Worm (Caenorhabditis elegans) whole organism, L4/young adult: ENCODE results near the gene F58E6.5.

ENCODE experiments used
- W03F9.2 ChIP-seq: fragments of 150-350 bp; optimal IDR thresholded peaks from 2 replicates; lab custom pipeline; 2014; ENCODE audit warnings: missing biosample characterization, missing genetic modification characterization
- dao-5 ChIP-seq: sonication (generic microtip); optimal IDR thresholded peaks from 2 replicates; lab custom pipeline; 2016; ENCODE audit warnings: missing genotype, missing genetic modification characterization, moderate library complexity, missing compliant biosample characterization
- him-1 ChIP-seq: sonication (generic microtip); optimal IDR thresholded peaks from 2 replicates; lab custom pipeline; 2016; ENCODE audit warnings: missing genotype, missing genetic modification reagents, missing genetic modification characterization, missing compliant biosample characterization

Gene F58E6.5

ce11 chrV:9782045-9782444, 27.7 kb upstream of the F58E6.5 start:
- no peak for TF ChIP-seq W03F9.2 (tag; lab: Kevin White, UChicago)
- no peak for TF ChIP-seq dao-5 (tag; lab: Kevin White, UChicago)
- TF ChIP-seq him-1 (tag; lab: Kevin White, UChicago) = no peak

ce11 chrV:9779418-9779817, 25.1 kb upstream of the F58E6.5 start, which contains the start of gene F46B6.4:
Gene F46B6.4, minus strand, starts transcription at chrV:9779518.
- TF ChIP-seq dao-5 (tag; lab: Kevin White, UChicago) (no peak), W03F9.2 (tag; lab: Kevin White, UChicago) (no peak), him-1 (tag; lab: Kevin White, UChicago) (no peak)

ce11 chrV:9777645-9778044, 23.3 kb upstream of the F58E6.5 start, which contains the start of gene smg-4:
Gene smg-4, minus strand, starts transcription at chrV:9777745.
- TF ChIP-seq dao-5 (tag; lab: Kevin White, UChicago) = no peak
- no peak for TF ChIP-seq him-1 (tag; lab: Kevin White, UChicago)
- no peak for TF ChIP-seq W03F9.2 (tag; lab: Kevin White, UChicago)

ce11 chrV:9775734-9776133, 21.4 kb upstream of the F58E6.5 start, which contains the start of gene F46B6.12:
Gene F46B6.12, minus strand, starts transcription at chrV:9775834.
- TF ChIP-seq him-1 (tag; lab: Kevin White, UChicago) = no peak
- TF ChIP-seq W03F9.2 (tag; lab: Kevin White, UChicago) = no peak
- no peak for TF ChIP-seq dao-5 (tag; lab: Kevin White, UChicago)

- no peak for TF ChIP-seq W03F9.2 (tag; lab: Kevin White, UChicago)
- no peak for TF ChIP-seq him-1 (tag; lab: Kevin White, UChicago)
- no peak for TF ChIP-seq dao-5 (tag; lab: Kevin White, UChicago)
Measured at ce11 chrV:9771970-9772369, 17.6 kb upstream of the F58E6.5 start, which contains the start of gene F46B6.2. Gene F46B6.2, plus strand, starts transcription at chrV:9772285.

ce11 chrV:9771311-9771710, 17.0 kb upstream of the F58E6.5 start:
- no peak for TF ChIP-seq W03F9.2 (tag; lab: Kevin White, UChicago)
- no peak for TF ChIP-seq him-1 (tag; lab: Kevin White, UChicago)
- no peak for TF ChIP-seq dao-5 (tag; lab: Kevin White, UChicago)

ce11 chrV:9768828-9769778, 14.7 kb upstream of the F58E6.5 start, which contains the start of gene unc-42:
Gene unc-42, minus strand, starts transcription at chrV:9769391.
- TF ChIP-seq W03F9.2 (tag; lab: Kevin White, UChicago) (no peak), dao-5 (tag; lab: Kevin White, UChicago) (no peak), him-1 (tag; lab: Kevin White, UChicago) (no peak)

- TF ChIP-seq W03F9.2 (tag; lab: Kevin White, UChicago) (no peak), him-1 (tag; lab: Kevin White, UChicago) (no peak), dao-5 (tag; lab: Kevin White, UChicago) (no peak)
Measured at ce11 chrV:9767941-9768340, 13.6 kb upstream of the F58E6.5 start.

ce11 chrV:9765622-9766021, 11.3 kb upstream of the F58E6.5 start:
- TF ChIP-seq him-1 (tag; lab: Kevin White, UChicago) (no peak), dao-5 (tag; lab: Kevin White, UChicago) (no peak), W03F9.2 (tag; lab: Kevin White, UChicago) (no peak)

- TF ChIP-seq dao-5 (tag; lab: Kevin White, UChicago) (no peak), him-1 (tag; lab: Kevin White, UChicago) (no peak), W03F9.2 (tag; lab: Kevin White, UChicago) (no peak)
Measured at ce11 chrV:9764552-9764951, 10.2 kb upstream of the F58E6.5 start.

- TF ChIP-seq dao-5 (tag; lab: Kevin White, UChicago) (no peak), W03F9.2 (tag; lab: Kevin White, UChicago) (no peak), him-1 (tag; lab: Kevin White, UChicago) (no peak)
Measured at ce11 chrV:9763759-9764158, 9.4 kb upstream of the F58E6.5 start.

ce11 chrV:9758437-9758836, 4.1 kb upstream of the F58E6.5 start:
- TF ChIP-seq dao-5 (tag; lab: Kevin White, UChicago) = no peak
- TF ChIP-seq him-1 (tag; lab: Kevin White, UChicago) = no peak
- no peak for TF ChIP-seq W03F9.2 (tag; lab: Kevin White, UChicago)

- TF ChIP-seq him-1 (tag; lab: Kevin White, UChicago) (no peak), dao-5 (tag; lab: Kevin White, UChicago) (no peak), W03F9.2 (tag; lab: Kevin White, UChicago) (no peak)
Measured at ce11 chrV:9757884-9758283, 3.5 kb upstream of the F58E6.5 start, which contains the start of gene F58E6.11. Gene F58E6.11, minus strand, starts transcription at chrV:9757984.
